Fruit fly (Drosophila melanogaster): ENCODE results near the gene Crg-1.
A peak's percentile ranks its signal among the peaks of the same experiment; 100 is the strongest.

- TF ChIP-seq CG14711 (tag; optimal IDR thresholded peaks at IDR 0.05) (peak; percentile 10), CG5204 (GFP tag; optimal IDR thresholded peaks at IDR 0.05) (no peak), CG7101 (tag; optimal IDR thresholded peaks at IDR 0.05) (peak; percentile 21), CG12768 (GFP tag; optimal IDR thresholded peaks at IDR 0.05) (no peak), Mnt (GFP tag; optimal IDR thresholded peaks at IDR 0.05) (no peak), kay (GFP tag; ENCODE audit: borderline replicate concordance) (no peak), Clk (GFP tag; optimal IDR thresholded peaks at IDR 0.05) (no peak), ovo (GFP tag; optimal IDR thresholded peaks at IDR 0.05) (no peak), bab1 (GFP tag; optimal IDR thresholded peaks at IDR 0.05) (no peak)
Observed at dm6 chrX:3750232-3751075, 42.6 kb upstream of the Crg-1 start.
